Fruit fly (Drosophila melanogaster) whole organism, embryonic: ENCODE data around the gene Bap111.

Experiments used
- Asciz ChIP-seq: fragments of 200-800 bp; sonication (Bioruptor generic); optimal IDR thresholded peaks from 2 replicates; lab custom pipeline; 2017; ENCODE audit warnings: missing biosample characterization, mild to moderate bottlenecking, missing genetic modification characterization, missing genetic modification reagents
- BtbVII ChIP-seq: fragments of 200-800 bp; sonication (Bioruptor generic); optimal IDR thresholded peaks from 3 replicates; lab custom pipeline; 2017; ENCODE audit warnings: missing biosample characterization, mild to moderate bottlenecking, missing genetic modification characterization
- CG10147 ChIP-seq: fragments of 200-800 bp; sonication (Bioruptor generic); optimal IDR thresholded peaks from 2 replicates; lab custom pipeline; 2019; ENCODE audit warnings: missing biosample characterization, mild to moderate bottlenecking, missing genetic modification characterization, moderate library complexity
- CG10274 ChIP-seq: fragments of 200-800 bp; sonication (Bioruptor generic); optimal IDR thresholded peaks from 3 replicates; lab custom pipeline; 2017; ENCODE audit warnings: missing biosample characterization, mild to moderate bottlenecking, missing genetic modification characterization
- CG10321 ChIP-seq: fragments of 200-800 bp; sonication (Bioruptor generic); IDR thresholded peaks from 2 replicates; pipeline ENCODE4 v1.3.6; 2022; ENCODE audit warnings: missing biosample characterization, missing genetic modification characterization
- CG10462 ChIP-seq: fragments of 200-800 bp; sonication (Bioruptor generic); optimal IDR thresholded peaks from 2 replicates; lab custom pipeline; 2016; ENCODE audit warnings: missing biosample characterization, missing genetic modification characterization
- CG10979 ChIP-seq: fragments of 200-800 bp; sonication (Bioruptor generic); optimal IDR thresholded peaks from 2 replicates; lab custom pipeline; 2018; ENCODE audit warnings: missing biosample characterization, mild to moderate bottlenecking, missing genetic modification characterization, moderate library complexity
- CG11723 ChIP-seq: fragments of 200-800 bp; sonication (Bioruptor generic); optimal IDR thresholded peaks from 2 replicates; lab custom pipeline; 2017; ENCODE audit warnings: missing biosample characterization, mild to moderate bottlenecking, missing genetic modification characterization
- CG13287 ChIP-seq: fragments of 200-800 bp; sonication (Bioruptor generic); IDR thresholded peaks from 2 replicates; pipeline ENCODE4 v1.3.6; 2022; ENCODE audit warnings: missing biosample characterization, missing genetic modification characterization; ENCODE audit not compliant: partially characterized antibody
- CG13424 ChIP-seq: fragments of 200-800 bp; sonication (Bioruptor generic); optimal IDR thresholded peaks from 2 replicates; lab custom pipeline; 2019; ENCODE audit warnings: missing biosample characterization, mild to moderate bottlenecking, missing genetic modification characterization, moderate library complexity
- CG14965 ChIP-seq: fragments of 200-800 bp; sonication (Bioruptor generic); optimal IDR thresholded peaks from 2 replicates; lab custom pipeline; 2016; ENCODE audit warnings: missing biosample characterization, missing genetic modification characterization, borderline replicate concordance
- CG1792 ChIP-seq: fragments of 200-800 bp; sonication (Bioruptor generic); optimal IDR thresholded peaks from 2 replicates; lab custom pipeline; 2016; ENCODE audit warnings: missing biosample characterization, missing genetic modification characterization
- CG18599 ChIP-seq: fragments of 200-800 bp; sonication (Bioruptor generic); optimal IDR thresholded peaks from 3 replicates; lab custom pipeline; 2017; ENCODE audit warnings: missing biosample characterization, missing genetic modification characterization, mild to moderate bottlenecking, moderate library complexity, missing genetic modification reagents
- CG18764 ChIP-seq: fragments of 200-800 bp; sonication (Bioruptor generic); optimal IDR thresholded peaks from 3 replicates; lab custom pipeline; 2016; ENCODE audit warnings: missing biosample characterization, missing genetic modification characterization
- CG30020 ChIP-seq: fragments of 200-800 bp; optimal IDR thresholded peaks from 2 replicates; lab custom pipeline; 2019; ENCODE audit warnings: missing biosample characterization, mild to moderate bottlenecking, missing genetic modification characterization, moderate library complexity
- CG33213 ChIP-seq: fragments of 200-800 bp; sonication (Bioruptor generic); optimal IDR thresholded peaks from 3 replicates; lab custom pipeline; 2016; ENCODE audit warnings: missing biosample characterization, missing genetic modification characterization
- CG3407 ChIP-seq: fragments of 200-800 bp; sonication (Bioruptor generic); optimal IDR thresholded peaks from 2 replicates; lab custom pipeline; 2018; ENCODE audit warnings: missing biosample characterization, mild to moderate bottlenecking, missing genetic modification characterization
- CG42726 ChIP-seq: fragments of 200-800 bp; sonication (Bioruptor generic); IDR thresholded peaks from 2 replicates; pipeline ENCODE4 v1.3.6; 2022; ENCODE audit warnings: missing biosample characterization, missing genetic modification characterization; ENCODE audit not compliant: partially characterized antibody
- CG4404 ChIP-seq: fragments of 200-800 bp; sonication (Bioruptor generic); IDR thresholded peaks from 2 replicates; pipeline ENCODE4 v1.3.6; 2022; ENCODE audit warnings: missing biosample characterization, missing genetic modification characterization
- CG6765 ChIP-seq: fragments of 200-800 bp; sonication (Bioruptor generic); optimal IDR thresholded peaks from 3 replicates; lab custom pipeline; 2017; ENCODE audit warnings: missing biosample characterization, mild to moderate bottlenecking, missing genetic modification characterization
- CG6854 ChIP-seq: fragments of 200-800 bp; sonication (Bioruptor generic); optimal IDR thresholded peaks from 3 replicates; lab custom pipeline; 2017; ENCODE audit warnings: missing biosample characterization, mild to moderate bottlenecking, missing genetic modification characterization
- CTCF ChIP-seq: fragments of 200-800 bp; sonication (Bioruptor generic); optimal IDR thresholded peaks from 2 replicates; lab custom pipeline; 2017; ENCODE audit warnings: missing biosample characterization, mild to moderate bottlenecking, missing genetic modification characterization, moderate library complexity
- D ChIP-seq, 2 experiments: fragments of 200-800 bp in 1 of 2; fragments of >200 bp in 1 of 2; sonication (Bioruptor generic) in 1 of 2; optimal IDR thresholded peaks; 2 replicates in 1 of 2; 3 replicates in 1 of 2; lab custom pipeline; 2017; ENCODE audit warnings: mild to moderate bottlenecking in 1 of 2, missing biosample characterization in 1 of 2, missing genetic modification characterization in 1 of 2, missing genetic modification reagents in 1 of 2
- Dref ChIP-seq: fragments of 200-800 bp; sonication (Bioruptor generic); IDR thresholded peaks from 2 replicates; pipeline ENCODE4 v1.3.6; 2022; ENCODE audit warnings: missing biosample characterization, missing genetic modification characterization
- Fer2 ChIP-seq: fragments of 200-800 bp; sonication (Bioruptor generic); optimal IDR thresholded peaks from 2 replicates; lab custom pipeline; 2018; ENCODE audit warnings: missing biosample characterization, mild to moderate bottlenecking, missing genetic modification characterization, moderate library complexity
- Fer3 ChIP-seq: fragments of 200-800 bp; sonication (Bioruptor generic); optimal IDR thresholded peaks from 2 replicates; lab custom pipeline; 2018; ENCODE audit warnings: missing biosample characterization, mild to moderate bottlenecking, missing genetic modification characterization, moderate library complexity
- H2.0 ChIP-seq: fragments of 200-800 bp; sonication (Bioruptor generic); IDR thresholded peaks from 2 replicates; pipeline ENCODE4 v1.3.6; 2022; ENCODE audit warnings: missing biosample characterization, missing genetic modification characterization
- Hand ChIP-seq: fragments of 200-800 bp; sonication (Bioruptor generic); optimal IDR thresholded peaks from 2 replicates; lab custom pipeline; 2017; ENCODE audit warnings: mild to moderate bottlenecking, missing biosample characterization, missing genetic modification reagents, missing genetic modification characterization
- Hsf ChIP-seq: fragments of 200-800 bp; sonication (Bioruptor generic); optimal IDR thresholded peaks from 3 replicates; lab custom pipeline; 2016; ENCODE audit warnings: missing biosample characterization, missing genetic modification characterization
- MBD-R2 ChIP-seq: fragments of 200-800 bp; sonication (Bioruptor generic); IDR thresholded peaks from 2 replicates; pipeline ENCODE4 v1.3.6; 2022; ENCODE audit warnings: missing biosample characterization, missing genetic modification characterization
- ara ChIP-seq: fragments of 200-800 bp; sonication (Bioruptor generic); IDR thresholded peaks from 2 replicates; pipeline ENCODE4 v1.3.6; 2022; ENCODE audit warnings: missing biosample characterization, missing genetic modification characterization
- chinmo ChIP-seq: fragments of 200-800 bp; sonication (Bioruptor generic); IDR thresholded peaks from 4 replicates; pipeline ENCODE4 v1.3.6; 2022; ENCODE audit warnings: missing biosample characterization, missing genetic modification characterization; ENCODE audit not compliant: partially characterized antibody
- croc ChIP-seq: fragments of 200-800 bp; sonication (Bioruptor generic); conservative IDR thresholded peaks from 3 replicates; pipeline ENCODE4 v1.3.6; 2022; ENCODE audit warnings: missing biosample characterization, missing genetic modification characterization
- dimm ChIP-seq: fragments of 200-800 bp; sonication (Bioruptor generic); IDR thresholded peaks from 2 replicates; pipeline ENCODE4 v1.3.6; 2022; ENCODE audit warnings: missing biosample characterization, missing genetic modification characterization
- exex ChIP-seq: fragments of 200-800 bp; sonication (Bioruptor generic); optimal IDR thresholded peaks from 4 replicates; lab custom pipeline; 2018; ENCODE audit warnings: missing biosample characterization, mild to moderate bottlenecking, missing genetic modification characterization, moderate library complexity
- nerfin-1 ChIP-seq: fragments of 200-800 bp; sonication (Bioruptor generic); optimal IDR thresholded peaks from 3 replicates; lab custom pipeline; 2019; ENCODE audit warnings: missing biosample characterization, mild to moderate bottlenecking, missing genetic modification characterization, moderate library complexity
- otp ChIP-seq: fragments of 200-800 bp; sonication (Bioruptor generic); IDR thresholded peaks from 3 replicates; pipeline ENCODE4, ENCODE4 v1.3.6; 2022; ENCODE audit warnings: missing biosample characterization, missing genetic modification characterization
- pfk ChIP-seq: fragments of 200-800 bp; sonication (Bioruptor generic); optimal IDR thresholded peaks from 2 replicates; lab custom pipeline; 2018; ENCODE audit warnings: missing biosample characterization, mild to moderate bottlenecking, missing genetic modification characterization, moderate library complexity
- prd ChIP-seq, 3 experiments: fragments of >200 bp in 2 of 3; fragments of 200-800 bp in 1 of 3; sonication (Bioruptor generic) in 1 of 3; optimal IDR thresholded peaks in 2 of 3; IDR thresholded peaks in 1 of 3; 2 replicates in 2 of 3; 3 replicates in 1 of 3; pipeline versions ENCODE4 v1.3.6 to Lab custom; 2017 to 2022; ENCODE audit warnings: missing biosample characterization in 1 of 3, missing genetic modification characterization in 1 of 3
- psq ChIP-seq: fragments of 200-800 bp; sonication (Bioruptor generic); optimal IDR thresholded peaks from 2 replicates; lab custom pipeline; 2017; ENCODE audit warnings: missing biosample characterization, missing genetic modification characterization
- ranshi ChIP-seq: fragments of 200-800 bp; sonication (Bioruptor generic); IDR thresholded peaks from 2 replicates; pipeline ENCODE4 v1.3.6; 2022; ENCODE audit warnings: missing biosample characterization, missing genetic modification characterization
- repo ChIP-seq: fragments of 200-800 bp; sonication (Bioruptor generic); optimal IDR thresholded peaks from 2 replicates; lab custom pipeline; 2016; ENCODE audit warnings: missing biosample characterization, missing genetic modification characterization
- row ChIP-seq: fragments of 200-800 bp; sonication (Bioruptor generic); IDR thresholded peaks from 3 replicates; pipeline ENCODE4 v1.3.6; 2022; ENCODE audit warnings: missing biosample characterization, missing genetic modification characterization
- sens ChIP-seq: fragments of 200-800 bp; sonication (Bioruptor generic); peaks from one replicate; lab custom pipeline; 2016; ENCODE audit warnings: missing biosample characterization, missing genetic modification characterization
- unpg ChIP-seq: fragments of 200-800 bp; sonication (Bioruptor generic); optimal IDR thresholded peaks from 3 replicates; lab custom pipeline; 2018; ENCODE audit warnings: missing biosample characterization, mild to moderate bottlenecking, missing genetic modification characterization, moderate library complexity

Bap111 gene

DNA sequence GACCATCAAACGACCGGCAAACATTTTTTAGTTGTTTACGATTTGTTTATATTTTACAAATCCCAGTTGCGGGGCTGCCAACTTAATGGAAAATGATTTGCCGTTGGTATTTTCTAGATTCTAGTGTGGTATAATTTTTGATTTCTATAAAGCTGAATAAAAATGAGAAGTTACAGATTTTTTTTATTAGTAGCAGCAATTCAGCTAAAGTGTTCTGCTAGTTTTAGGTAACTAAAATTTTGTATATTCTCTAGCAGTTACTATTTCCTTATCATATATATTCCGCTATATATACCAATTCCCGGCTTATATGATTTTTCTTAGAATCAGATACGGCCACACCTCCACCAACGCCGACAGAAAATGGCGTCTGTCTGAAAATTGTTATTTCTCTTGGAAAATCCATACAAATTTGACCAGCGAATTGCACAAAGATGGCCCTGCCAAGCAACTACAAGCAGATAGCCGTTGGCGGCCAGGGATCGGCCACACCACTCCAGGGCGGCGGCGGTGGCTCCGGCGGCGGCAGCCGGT, at the start of gene Bap111, which contains the start of gene fh (continued):
- TF ChIP-seq Dref (GFP tag; lab: Robert Waterston, UW) (no peak), H2.0 (GFP tag; lab: Robert Waterston, UW) (no peak), Hsf (GFP tag; lab: Kevin White, UChicago) (no peak), CG18764 (GFP tag; lab: Kevin White, UChicago) (no peak), CG6854 (GFP tag; lab: Kevin White, UChicago) (no peak), CG4404 (GFP tag; lab: Robert Waterston, UW) (no peak), CG33213 (GFP tag; lab: Kevin White, UChicago) (no peak), repo (GFP tag; lab: Kevin White, UChicago) (no peak), CTCF (GFP tag; lab: Kevin White, UChicago) (peak; percentile 17), CG30020 (tag; lab: Kevin White, UChicago) (peak; percentile 35), Fer2 (tag; lab: Kevin White, UChicago) (no peak), CG10462 (no peak), CG14965 (GFP tag; lab: Kevin White, UChicago) (no peak)

- no peak for TF ChIP-seq CG6765
- peak; percentile 93 for TF ChIP-seq exex
- TF ChIP-seq croc (GFP tag; lab: Robert Waterston, UW): no peak
- no peak for TF ChIP-seq CG1792 (GFP tag; lab: Kevin White, UChicago)
- TF ChIP-seq MBD-R2 (GFP tag; lab: Robert Waterston, UW): no peak
- TF ChIP-seq CG42726: no peak
These were observed 47.0 kb upstream of the Bap111 start for dm6 chrX:9102125-9102524.

- TF ChIP-seq CG10147 (GFP tag; lab: Kevin White, UChicago) (no peak), CG10321 (no peak), row (GFP tag; lab: Robert Waterston, UW) (peak; percentile 34; the same call in 2 of the 3 replicates), BtbVII (GFP tag; lab: Kevin White, UChicago) (no peak), MBD-R2 (GFP tag; lab: Robert Waterston, UW) (peak; percentile 34; the same call in 1 of the 2 replicates), Hand (GFP tag; lab: Kevin White, UChicago) (no peak), D (optimal IDR thresholded peaks at IDR 0.05; lab: Kevin White, UChicago) (no peak), D (GFP tag; optimal IDR thresholded peaks at IDR 0.05; lab: Kevin White, UChicago) (no peak), Fer3 (no peak), CG13424 (no peak), Asciz (GFP tag; lab: Kevin White, UChicago) (no peak), ara (GFP tag; lab: Robert Waterston, UW) (no peak), pfk (no peak), chinmo (0 out of 4 replicates have a peak, but pooled peaks have one; percentile 26), dimm (GFP tag; lab: Robert Waterston, UW) (no peak), CG13287 (GFP tag; lab: Robert Waterston, UW) (0 out of 2 replicates have a peak, but pooled peaks have one; percentile 11), ranshi (no peak), CG18599 (GFP tag; lab: Kevin White, UChicago) (no peak), Hsf (GFP tag; lab: Kevin White, UChicago) (no peak), nerfin-1 (tag; lab: Kevin White, UChicago) (no peak), CG11723 (GFP tag; lab: Kevin White, UChicago) (no peak), otp (no peak), sens (GFP tag; lab: Kevin White, UChicago) (peak; percentile 59), unpg (no peak), CG10979 (tag; lab: Kevin White, UChicago) (no peak), CG10274 (GFP tag; lab: Kevin White, UChicago) (no peak), prd (optimal IDR thresholded peaks at IDR 0.05; lab: Kevin White, UChicago) (no peak), prd (GFP tag; IDR thresholded peaks at IDR 0.05; lab: Robert Waterston, UW) (no peak), psq (GFP tag; lab: Kevin White, UChicago) (no peak), CG3407 (GFP tag; lab: Kevin White, UChicago) (no peak)
These were observed 45.6 kb upstream of the Bap111 start, which contains the start of gene CG7766 for dm6 chrX:9103308-9104185. Gene CG7766 (minus strand): TSS chrX:9103739.
